Worm (Caenorhabditis elegans): ENCODE results near the gene pqn-54.

The pqn-54 gene

ce11 chrV:1464543-1465040 is at the start of gene pqn-54, which contains the start of gene fpn-1.2:
Gene pqn-54 (plus strand): TSS chrV:1464990.
Gene fpn-1.2 (minus strand): TSS chrV:1464699.
- no peak for TF ChIP-seq nhr-11 (tag; optimal IDR thresholded peaks at IDR 0.05)
- TF ChIP-seq nhr-77 (tag; optimal IDR thresholded peaks at IDR 0.05): no peak
- peak; percentile 20 for TF ChIP-seq pqm-1 (tag; optimal IDR thresholded peaks at IDR 0.05)
- peak; percentile 53 for TF ChIP-seq elt-2 (tag; optimal IDR thresholded peaks at IDR 0.05)

- TF ChIP-seq daf-12 (tag; optimal IDR thresholded peaks at IDR 0.05) (no peak), nhr-28 (tag; optimal IDR thresholded peaks at IDR 0.05) (no peak), egl-5 (tag; optimal IDR thresholded peaks at IDR 0.05) (no peak), pha-4 (tag; optimal IDR thresholded peaks at IDR 0.05) (no peak), nhr-237 (tag; optimal IDR thresholded peaks at IDR 0.05) (no peak), ama-1 (optimal IDR thresholded peaks at IDR 0.05) (no peak), nfya-1 (tag; optimal IDR thresholded peaks at IDR 0.05; ENCODE audit: insufficient read depth) (no peak), sea-2 (GFP tag; optimal IDR thresholded peaks at IDR 0.05) (no peak), elt-1 (tag; optimal IDR thresholded peaks at IDR 0.05) (no peak), unc-62 (GFP tag; optimal IDR thresholded peaks at IDR 0.05) (no peak), ceh-9 (tag; optimal IDR thresholded peaks at IDR 0.05) (no peak), mml-1 (tag; optimal IDR thresholded peaks at IDR 0.05) (no peak), skn-1 (tag; optimal IDR thresholded peaks at IDR 0.05) (no peak), ceh-16 (tag; optimal IDR thresholded peaks at IDR 0.05) (no peak)
Observed at ce11 chrV:1416154-1416553, 48.6 kb upstream of the pqn-54 start.

DNA sequence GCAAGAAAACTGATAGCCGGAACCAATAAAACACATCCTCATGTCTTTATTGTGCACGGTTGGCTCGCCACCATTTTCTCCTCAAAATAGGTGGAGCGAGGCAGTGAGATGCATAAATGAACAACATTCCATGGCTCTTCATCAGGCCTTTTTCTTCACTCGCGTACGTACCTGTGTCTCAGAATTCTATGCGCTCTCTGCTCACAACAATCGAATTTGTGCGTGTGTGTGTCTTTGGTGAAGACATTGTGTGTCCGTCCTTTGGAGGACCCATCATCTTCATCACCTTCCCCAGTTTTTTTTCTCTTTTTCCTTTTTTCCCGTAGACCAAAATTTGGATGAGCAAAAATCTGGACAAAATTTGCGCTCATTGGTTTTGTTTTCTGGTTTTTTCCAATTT is 42.5 kb upstream of the pqn-54 start:
- TF ChIP-seq ztf-11 (tag; optimal IDR thresholded peaks at IDR 0.05): no peak

ce11 chrV:1423338-1423737 is 41.5 kb upstream of the pqn-54 start:
- TF ChIP-seq elt-2 (tag; optimal IDR thresholded peaks at IDR 0.05) (no peak), nhr-77 (tag; optimal IDR thresholded peaks at IDR 0.05) (no peak), ceh-9 (tag; optimal IDR thresholded peaks at IDR 0.05) (no peak), ZK546.5 (tag; optimal IDR thresholded peaks at IDR 0.05) (no peak), ceh-16 (tag; optimal IDR thresholded peaks at IDR 0.05) (no peak), mml-1 (tag; optimal IDR thresholded peaks at IDR 0.05) (no peak), fkh-10 (GFP tag; optimal IDR thresholded peaks at IDR 0.05) (no peak), lin-39 (tag; optimal IDR thresholded peaks at IDR 0.05) (no peak), nfya-1 (tag; optimal IDR thresholded peaks at IDR 0.05; ENCODE audit: insufficient read depth) (no peak), lsy-12 (tag; optimal IDR thresholded peaks at IDR 0.05) (no peak), hmg-11 (tag; optimal IDR thresholded peaks at IDR 0.05) (no peak), zag-1 (tag; optimal IDR thresholded peaks at IDR 0.05) (no peak), nhr-23 (tag; optimal IDR thresholded peaks at IDR 0.05) (no peak), elt-3 (tag; optimal IDR thresholded peaks at IDR 0.05) (no peak), nhr-43 (tag; optimal IDR thresholded peaks at IDR 0.05; ENCODE audit: poor library complexity, severe bottlenecking) (no peak), ama-1 (optimal IDR thresholded peaks at IDR 0.05) (no peak), ceh-28 (tag; optimal IDR thresholded peaks at IDR 0.05) (no peak), tbx-2 (tag; optimal IDR thresholded peaks at IDR 0.05) (no peak), fkh-2 (tag; optimal IDR thresholded peaks at IDR 0.05) (no peak), nhr-12 (tag; optimal IDR thresholded peaks at IDR 0.05) (no peak)

- TF ChIP-seq snpc-4 (tag; optimal IDR thresholded peaks at IDR 0.05): no peak
- TF ChIP-seq nhr-12 (tag; optimal IDR thresholded peaks at IDR 0.05): no peak
- no peak for TF ChIP-seq pqm-1 (tag; optimal IDR thresholded peaks at IDR 0.05)
- TF ChIP-seq mdl-1 (tag; optimal IDR thresholded peaks at IDR 0.05): no peak
- no peak for TF ChIP-seq fkh-10 (GFP tag; optimal IDR thresholded peaks at IDR 0.05)
- TF ChIP-seq ama-1 (optimal IDR thresholded peaks at IDR 0.05): no peak
- no peak for TF ChIP-seq jun-1 (tag; optimal IDR thresholded peaks at IDR 0.05)
- no peak for TF ChIP-seq pha-4 (tag; optimal IDR thresholded peaks at IDR 0.05)
- TF ChIP-seq fos-1 (tag; optimal IDR thresholded peaks at IDR 0.05): no peak
- TF ChIP-seq ceh-16 (tag; optimal IDR thresholded peaks at IDR 0.05): no peak
- no peak for TF ChIP-seq ceh-28 (tag; optimal IDR thresholded peaks at IDR 0.05)
- TF ChIP-seq unc-62 (GFP tag; optimal IDR thresholded peaks at IDR 0.05): no peak
- TF ChIP-seq aly-2 (tag; optimal IDR thresholded peaks at IDR 0.05): no peak
- TF ChIP-seq elt-3 (tag; optimal IDR thresholded peaks at IDR 0.05): no peak
- TF ChIP-seq R02D3.7 (tag; optimal IDR thresholded peaks at IDR 0.05): no peak
Observed at ce11 chrV:1425595-1425994, 39.2 kb upstream of the pqn-54 start, which contains the start of gene R12A1.3. Gene R12A1.3 (minus strand): TSS chrV:1425794.

All from whole organism, L3 larva.